Fruit fly (Drosophila melanogaster) whole organism, embryonic: ENCODE results near the gene nonA.
A peak's percentile ranks its signal among the peaks of the same experiment; 100 is the strongest.

Experiments
- B-H2 ChIP-seq: fragments of 200-800 bp; sonication (Bioruptor generic); optimal IDR thresholded peaks from 2 replicates; lab custom pipeline; 2018; ENCODE audit warnings: missing biosample characterization, mild to moderate bottlenecking, missing genetic modification characterization
- CG1024 ChIP-seq: fragments of 200-800 bp; sonication (Bioruptor generic); IDR thresholded peaks from 2 replicates; pipeline ENCODE4 v1.3.6; 2022; ENCODE audit warnings: missing biosample characterization, missing genetic modification characterization
- CG10267 ChIP-seq: fragments of 200-800 bp; sonication (Bioruptor generic); optimal IDR thresholded peaks from 2 replicates; lab custom pipeline; 2018; ENCODE audit warnings: missing biosample characterization, mild to moderate bottlenecking, missing genetic modification characterization, moderate library complexity
- CG10274 ChIP-seq: fragments of 200-800 bp; sonication (Bioruptor generic); optimal IDR thresholded peaks from 3 replicates; lab custom pipeline; 2017; ENCODE audit warnings: missing biosample characterization, mild to moderate bottlenecking, missing genetic modification characterization
- CG10979 ChIP-seq: fragments of 200-800 bp; sonication (Bioruptor generic); optimal IDR thresholded peaks from 2 replicates; lab custom pipeline; 2018; ENCODE audit warnings: missing biosample characterization, mild to moderate bottlenecking, missing genetic modification characterization, moderate library complexity
- CG11247 ChIP-seq: fragments of 200-800 bp; sonication (Bioruptor generic); IDR thresholded peaks from 2 replicates; pipeline ENCODE4 v1.3.6; 2022; ENCODE audit warnings: missing biosample characterization, missing genetic modification characterization
- CG13775 ChIP-seq: fragments of 200-800 bp; sonication (Bioruptor generic); optimal IDR thresholded peaks from 3 replicates; lab custom pipeline; 2017; ENCODE audit warnings: missing biosample characterization, mild to moderate bottlenecking, missing genetic modification characterization
- CG15073 ChIP-seq: fragments of 200-800 bp; sonication (Bioruptor generic); optimal IDR thresholded peaks from 2 replicates; lab custom pipeline; 2016; ENCODE audit warnings: missing biosample characterization, missing genetic modification characterization
- CG1792 ChIP-seq: fragments of 200-800 bp; sonication (Bioruptor generic); optimal IDR thresholded peaks from 2 replicates; lab custom pipeline; 2016; ENCODE audit warnings: missing biosample characterization, missing genetic modification characterization
- CG18262 ChIP-seq: fragments of 200-800 bp; optimal IDR thresholded peaks from 3 replicates; lab custom pipeline; 2019; ENCODE audit warnings: missing biosample characterization, mild to moderate bottlenecking, missing genetic modification characterization, moderate library complexity
- CG2120 ChIP-seq: fragments of 200-800 bp; sonication (Bioruptor generic); optimal IDR thresholded peaks from 3 replicates; lab custom pipeline; 2016; ENCODE audit warnings: missing biosample characterization, missing genetic modification characterization
- CG30020 ChIP-seq: fragments of 200-800 bp; optimal IDR thresholded peaks from 2 replicates; lab custom pipeline; 2019; ENCODE audit warnings: missing biosample characterization, mild to moderate bottlenecking, missing genetic modification characterization, moderate library complexity
- CG30403 ChIP-seq: fragments of 200-800 bp; sonication (Bioruptor generic); optimal IDR thresholded peaks from 3 replicates; lab custom pipeline; 2016; ENCODE audit warnings: missing biosample characterization, missing genetic modification characterization
- CG31224 ChIP-seq: fragments of 200-800 bp; sonication (Bioruptor generic); IDR thresholded peaks from 2 replicates; pipeline ENCODE4 v1.3.6; 2022; ENCODE audit warnings: missing biosample characterization, missing genetic modification characterization
- CG31388 ChIP-seq: fragments of 200-800 bp; sonication (Bioruptor generic); optimal IDR thresholded peaks from 2 replicates; lab custom pipeline; 2016; ENCODE audit warnings: missing biosample characterization, missing genetic modification characterization
- CG32767 ChIP-seq: fragments of 200-800 bp; sonication (Bioruptor generic); IDR thresholded peaks from 2 replicates; pipeline ENCODE4 v1.3.6; 2022; ENCODE audit warnings: missing biosample characterization, missing genetic modification characterization
- CG34224 ChIP-seq: fragments of 200-800 bp; sonication (Bioruptor generic); IDR thresholded peaks from 3 replicates; pipeline ENCODE4 v1.3.6; 2022; ENCODE audit warnings: missing biosample characterization, missing genetic modification characterization; ENCODE audit not compliant: partially characterized antibody
- CG4424 ChIP-seq: fragments of 200-800 bp; sonication (Bioruptor generic); optimal IDR thresholded peaks from 3 replicates; lab custom pipeline; 2016; ENCODE audit warnings: missing biosample characterization, missing genetic modification characterization
- CG4730 ChIP-seq: fragments of 200-800 bp; sonication (Bioruptor generic); IDR thresholded peaks from 2 replicates; pipeline ENCODE4 v1.3.6; 2022; ENCODE audit warnings: missing biosample characterization, missing genetic modification characterization
- CG5180 ChIP-seq: fragments of 200-800 bp; sonication (Bioruptor generic); optimal IDR thresholded peaks from 3 replicates; lab custom pipeline; 2017; ENCODE audit warnings: missing biosample characterization, missing genetic modification characterization, mild to moderate bottlenecking, moderate library complexity, missing genetic modification reagents
- CG5953 ChIP-seq: fragments of 200-800 bp; sonication (Bioruptor generic); IDR thresholded peaks from 2 replicates; pipeline ENCODE4 v1.3.6; 2022; ENCODE audit warnings: missing biosample characterization, missing genetic modification characterization
- CG6272 ChIP-seq: fragments of 200-800 bp; sonication (Bioruptor generic); IDR thresholded peaks from 2 replicates; pipeline ENCODE4 v1.3.6; 2022; ENCODE audit warnings: missing biosample characterization, missing genetic modification characterization
- CG8281 ChIP-seq: fragments of 200-800 bp; sonication (Bioruptor generic); optimal IDR thresholded peaks from 2 replicates; lab custom pipeline; 2018; ENCODE audit warnings: missing biosample characterization, mild to moderate bottlenecking, missing genetic modification characterization, moderate library complexity
- D19A ChIP-seq: fragments of 200-800 bp; optimal IDR thresholded peaks from 3 replicates; lab custom pipeline; 2019; ENCODE audit warnings: missing biosample characterization, mild to moderate bottlenecking, missing genetic modification characterization, moderate library complexity
- Deaf1 ChIP-seq: fragments of 200-800 bp; optimal IDR thresholded peaks from 3 replicates; lab custom pipeline; 2019; ENCODE audit warnings: missing biosample characterization, mild to moderate bottlenecking, missing genetic modification characterization, moderate library complexity
- Doc2 ChIP-seq: fragments of 200-800 bp; sonication (Bioruptor generic); IDR thresholded peaks from 2 replicates; pipeline ENCODE4 v1.3.6; 2022; ENCODE audit warnings: missing biosample characterization, missing genetic modification characterization
- Dp ChIP-seq: fragments of 200-800 bp; sonication (Bioruptor generic); optimal IDR thresholded peaks from 2 replicates; lab custom pipeline; 2018; ENCODE audit warnings: missing biosample characterization, mild to moderate bottlenecking, missing genetic modification characterization, moderate library complexity
- Drgx ChIP-seq: fragments of 200-800 bp; sonication (Bioruptor generic); IDR thresholded peaks from 2 replicates; pipeline ENCODE4 v1.3.6; 2022; ENCODE audit warnings: missing biosample characterization, missing genetic modification characterization
- HmgD ChIP-seq: fragments of 200-800 bp; sonication (Bioruptor generic); optimal IDR thresholded peaks from 3 replicates; lab custom pipeline; 2016; ENCODE audit warnings: missing biosample characterization, missing genetic modification characterization
- Hsf ChIP-seq: fragments of 200-800 bp; sonication (Bioruptor generic); optimal IDR thresholded peaks from 3 replicates; lab custom pipeline; 2016; ENCODE audit warnings: missing biosample characterization, missing genetic modification characterization
- MBD-R2 ChIP-seq: fragments of 200-800 bp; sonication (Bioruptor generic); IDR thresholded peaks from 2 replicates; pipeline ENCODE4 v1.3.6; 2022; ENCODE audit warnings: missing biosample characterization, missing genetic modification characterization
- NC2β ChIP-seq: fragments of 200-800 bp; sonication (Bioruptor generic); optimal IDR thresholded peaks from 2 replicates; lab custom pipeline; 2016; ENCODE audit warnings: missing biosample characterization, missing genetic modification characterization
- PHDP ChIP-seq: fragments of 200-800 bp; sonication (Bioruptor generic); optimal IDR thresholded peaks from 3 replicates; lab custom pipeline; 2018; ENCODE audit warnings: missing biosample characterization, mild to moderate bottlenecking, missing genetic modification characterization, moderate library complexity
- Sox100B ChIP-seq: fragments of 200-800 bp; sonication (Bioruptor generic); optimal IDR thresholded peaks from 3 replicates; lab custom pipeline; 2018; ENCODE audit warnings: missing biosample characterization, mild to moderate bottlenecking, missing genetic modification characterization
- ara ChIP-seq: fragments of 200-800 bp; sonication (Bioruptor generic); IDR thresholded peaks from 2 replicates; pipeline ENCODE4 v1.3.6; 2022; ENCODE audit warnings: missing biosample characterization, missing genetic modification characterization
- cg ChIP-seq: fragments of 200-800 bp; sonication (Bioruptor generic); optimal IDR thresholded peaks from 3 replicates; lab custom pipeline; 2019; ENCODE audit warnings: missing biosample characterization, mild to moderate bottlenecking, missing genetic modification characterization, moderate library complexity
- corto ChIP-seq: fragments of 200-800 bp; sonication (Bioruptor generic); optimal IDR thresholded peaks from 2 replicates; lab custom pipeline; 2016; ENCODE audit warnings: missing biosample characterization, mild to moderate bottlenecking, missing genetic modification characterization, moderate library complexity
- dpn ChIP-seq, 2 experiments: fragments of 200-800 bp; sonication (Bioruptor generic); optimal IDR thresholded peaks; 3 replicates each; lab custom pipeline; 2016; ENCODE audit warnings: missing biosample characterization in 2 of 2, missing genetic modification characterization in 2 of 2
- en ChIP-seq: fragments of 200-800 bp; sonication (Bioruptor generic); optimal IDR thresholded peaks from 2 replicates; lab custom pipeline; 2016; ENCODE audit warnings: missing biosample characterization, missing genetic modification characterization
- eve ChIP-seq, 2 experiments: fragments of >200 bp; optimal IDR thresholded peaks; 2 replicates each; lab custom pipeline; 2017; ENCODE audit warnings: missing biosample characterization in 2 of 2, missing genetic modification characterization in 2 of 2
- gem ChIP-seq: fragments of 200-800 bp; sonication (Bioruptor generic); optimal IDR thresholded peaks from 2 replicates; lab custom pipeline; 2019; ENCODE audit warnings: missing biosample characterization, mild to moderate bottlenecking, missing genetic modification characterization, moderate library complexity
- lmd ChIP-seq: fragments of 200-800 bp; sonication (Bioruptor generic); IDR thresholded peaks from 2 replicates; pipeline ENCODE4 v1.3.6; 2022; ENCODE audit warnings: missing biosample characterization, missing genetic modification characterization
- pita ChIP-seq: fragments of 200-800 bp; sonication (Bioruptor generic); optimal IDR thresholded peaks from 2 replicates; lab custom pipeline; 2017; ENCODE audit warnings: missing biosample characterization, mild to moderate bottlenecking, missing genetic modification characterization
- pros ChIP-seq: fragments of 200-800 bp; sonication (Bioruptor generic); optimal IDR thresholded peaks from 3 replicates; lab custom pipeline; 2019; ENCODE audit warnings: missing biosample characterization, mild to moderate bottlenecking, missing genetic modification characterization, moderate library complexity
- sens ChIP-seq: fragments of 200-800 bp; sonication (Bioruptor generic); peaks from one replicate; lab custom pipeline; 2016; ENCODE audit warnings: missing biosample characterization, missing genetic modification characterization
- sim ChIP-seq: fragments of 200-800 bp; sonication (Bioruptor generic); IDR thresholded peaks from 2 replicates; pipeline ENCODE4 v1.3.6; 2022; ENCODE audit warnings: missing biosample characterization, missing genetic modification characterization
- sima ChIP-seq: fragments of 200-800 bp; sonication (Bioruptor generic); optimal IDR thresholded peaks from 2 replicates; lab custom pipeline; 2016; ENCODE audit warnings: missing biosample characterization, missing genetic modification characterization
- slbo ChIP-seq: fragments of 200-800 bp; sonication (Bioruptor generic); IDR thresholded peaks from 2 replicates; pipeline ENCODE4 v1.3.6; 2022; ENCODE audit warnings: missing biosample characterization, missing genetic modification characterization
- stwl ChIP-seq: fragments of 200-800 bp; sonication (Bioruptor generic); optimal IDR thresholded peaks from 3 replicates; lab custom pipeline; 2018; ENCODE audit warnings: missing biosample characterization, mild to moderate bottlenecking, missing genetic modification characterization, moderate library complexity
- unc-4 ChIP-seq: fragments of 200-800 bp; sonication (Bioruptor generic); IDR thresholded peaks from 2 replicates; pipeline ENCODE4 v1.3.6; 2022; ENCODE audit warnings: missing biosample characterization, missing genetic modification characterization; ENCODE audit not compliant: partially characterized antibody
- zf30C ChIP-seq: fragments of 200-800 bp; sonication (Bioruptor generic); optimal IDR thresholded peaks from 3 replicates; lab custom pipeline; 2018; ENCODE audit warnings: missing biosample characterization, mild to moderate bottlenecking, missing genetic modification characterization

Gene nonA

DNA sequence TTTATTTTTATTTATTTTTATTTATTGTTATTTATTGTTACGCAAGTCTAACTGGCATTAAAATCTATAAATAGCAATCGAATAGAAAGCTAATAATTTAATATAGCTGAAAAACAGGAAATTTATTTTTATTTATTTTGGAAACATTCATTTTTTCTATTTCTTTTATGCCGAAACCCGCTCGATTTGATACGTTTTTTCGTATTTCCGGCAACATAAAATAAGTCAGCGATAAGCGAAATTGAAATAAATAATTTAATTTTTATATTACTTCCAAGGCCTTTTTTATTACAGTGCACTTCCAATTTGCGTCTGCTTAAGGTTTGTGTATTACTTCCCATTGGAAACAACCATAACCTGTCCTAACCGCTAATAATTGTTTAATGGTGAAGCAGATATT, 10.6 kb downstream of the nonA start (continued):
- TF ChIP-seq zf30C (GFP tag; lab: Kevin White, UChicago) (peak; percentile 17), CG10979 (tag; lab: Kevin White, UChicago) (peak; percentile 10), CG18262 (peak; percentile 36), PHDP (tag; lab: Kevin White, UChicago) (peak; percentile 20), lmd (no peak), NC2β (GFP tag; lab: Kevin White, UChicago) (no peak), dpn (GFP tag; optimal IDR thresholded peaks at IDR 0.05; lab: Kevin White, UChicago) (peak in 1 of 2 experiments; percentile 12), pita (GFP tag; lab: Kevin White, UChicago) (no peak), CG15073 (no peak), CG10267 (peak; percentile 12), sim (GFP tag; lab: Robert Waterston, UW) (no peak), CG13775 (GFP tag; lab: Kevin White, UChicago) (no peak), sima (GFP tag; lab: Kevin White, UChicago) (no peak), CG30403 (peak; percentile 28), sens (peak; percentile 69), ara (GFP tag; lab: Robert Waterston, UW) (no peak), corto (no peak), en (GFP tag; lab: Kevin White, UChicago) (no peak), Hsf (peak; percentile 14), Sox100B (GFP tag; lab: Kevin White, UChicago) (peak; percentile 46), D19A (peak; percentile 2), gem (tag; lab: Kevin White, UChicago) (peak; percentile 59), CG31388 (GFP tag; lab: Kevin White, UChicago) (no peak), CG5953 (no peak), CG31224 (GFP tag; lab: Robert Waterston, UW) (no peak), CG1024 (no peak), HmgD (GFP tag; lab: Kevin White, UChicago) (no peak), Dp (no peak), CG8281 (tag; lab: Kevin White, UChicago) (no peak), CG1792 (GFP tag; lab: Kevin White, UChicago) (no peak), CG30020 (no peak), stwl (tag; lab: Kevin White, UChicago) (no peak)

dm6 chrX:16372492-16373350, 11.4 kb downstream of the nonA start, which contains the start of gene Fur2:
Gene Fur2 (plus strand): TSS chrX:16373086.
- TF ChIP-seq pros (GFP tag; lab: Kevin White, UChicago) (peak; percentile 50), CG6272 (GFP tag; lab: Robert Waterston, UW) (no peak), Dp (no peak), ara (GFP tag; lab: Robert Waterston, UW) (no peak), Hsf (no peak), CG34224 (GFP tag; lab: Robert Waterston, UW) (peak; percentile 35; the same call in 1 of the 3 replicates), CG4730 (GFP tag; lab: Robert Waterston, UW) (no peak), unc-4 (0 out of 2 replicates have a peak, but pooled peaks have one; percentile 10), CG10274 (GFP tag; lab: Kevin White, UChicago) (no peak), Drgx (GFP tag; lab: Robert Waterston, UW) (peak; percentile 41; the same call in 1 of the 2 replicates), CG4424 (GFP tag; lab: Kevin White, UChicago) (no peak), slbo (GFP tag; lab: Robert Waterston, UW) (no peak), B-H2 (GFP tag; lab: Kevin White, UChicago) (peak; percentile 7), CG11247 (GFP tag; lab: Robert Waterston, UW) (no peak), Doc2 (no peak), cg (GFP tag; lab: Kevin White, UChicago) (peak; percentile 63), CG2120 (GFP tag; lab: Kevin White, UChicago) (no peak), Deaf1 (tag; lab: Kevin White, UChicago) (peak; percentile 79), CG5180 (peak; percentile 75), CG32767 (GFP tag; lab: Robert Waterston, UW) (no peak), MBD-R2 (GFP tag; lab: Robert Waterston, UW) (no peak), eve (GFP tag; optimal IDR thresholded peaks at IDR 0.05; lab: Kevin White, UChicago) (peak in 1 of 2 experiments; percentile 45)
